Worm (Caenorhabditis elegans) whole organism, early embryonic: Measurements from ENCODE around the gene prx-5.

Source experiments
- B0310.2 ChIP-seq: sonication (generic microtip); optimal IDR thresholded peaks from 2 replicates; lab custom pipeline; 2016; ENCODE audit warnings: mild to moderate bottlenecking, missing genetic modification characterization, missing compliant biosample characterization
- F13C5.2 ChIP-seq: sonication (generic microtip); optimal IDR thresholded peaks from 2 replicates; lab custom pipeline; 2017; ENCODE audit warnings: mild to moderate bottlenecking, missing genetic modification characterization, inconsistent platforms, missing compliant biosample characterization
- aly-1 ChIP-seq: sonication (generic microtip); optimal IDR thresholded peaks from 2 replicates; lab custom pipeline; 2016; ENCODE audit warnings: missing genetic modification characterization, missing compliant biosample characterization
- ceh-36 ChIP-seq: sonication (generic microtip); optimal IDR thresholded peaks from 2 replicates; lab custom pipeline; 2016; ENCODE audit warnings: missing genetic modification characterization, inconsistent platforms, missing compliant biosample characterization
- flt-1 ChIP-seq: fragments of 200-800 bp; sonication (Bioruptor generic); IDR thresholded peaks from 2 replicates; pipeline ENCODE4 v1.3.6; 2022; ENCODE audit warnings: missing genetic modification characterization, missing compliant biosample characterization
- hmbx-1 ChIP-seq: sonication (generic microtip); optimal IDR thresholded peaks from 2 replicates; lab custom pipeline; 2016; ENCODE audit warnings: mild to moderate bottlenecking, missing genetic modification characterization, missing compliant biosample characterization
- hmg-4 ChIP-seq: fragments of 200-800 bp; sonication (Bioruptor generic); optimal IDR thresholded peaks from 2 replicates; lab custom pipeline; 2018; ENCODE audit warnings: mild to moderate bottlenecking, missing genetic modification characterization, missing compliant biosample characterization
- hnd-1 ChIP-seq: sonication (generic microtip); optimal IDR thresholded peaks from 2 replicates; lab custom pipeline; 2016; ENCODE audit warnings: missing genetic modification characterization, missing compliant biosample characterization
- scrt-1 ChIP-seq: fragments of 200-800 bp; sonication (Bioruptor generic); IDR thresholded peaks from 2 replicates; pipeline ENCODE4 v1.3.6; 2022; ENCODE audit warnings: missing genetic modification characterization, missing compliant biosample characterization
- tbx-11 ChIP-seq: fragments of 200-800 bp; sonication (Bioruptor generic); IDR thresholded peaks from 2 replicates; pipeline ENCODE4 v1.3.6; 2022; ENCODE audit warnings: missing genetic modification characterization, missing compliant biosample characterization
- tbx-37 ChIP-seq: fragments of 200-800 bp; sonication (Bioruptor generic); conservative IDR thresholded peaks from 2 replicates; pipeline ENCODE4 v1.3.6; 2022; ENCODE audit warnings: missing genetic modification reagents, missing genetic modification characterization, missing compliant biosample characterization
- tra-4 ChIP-seq: sonication (generic microtip); optimal IDR thresholded peaks from 2 replicates; lab custom pipeline; 2017; ENCODE audit warnings: missing genetic modification characterization, missing compliant biosample characterization

The prx-5 gene

ce11 chrII:8755270-8755669 is 50.6 kb downstream of the prx-5 start, which contains the start of gene K08F8.7:
TSS of gene K08F8.7 (minus strand) at chrII:8755370.
- TF ChIP-seq B0310.2 (tag; lab: Kevin White, UChicago) (no peak), tbx-11 (GFP tag; lab: Robert Waterston, UW) (no peak), F13C5.2 (tag; lab: Kevin White, UChicago) (no peak), ceh-36 (tag; lab: Kevin White, UChicago) (no peak), hmbx-1 (no peak), tbx-37 (GFP tag; lab: Robert Waterston, UW) (no peak), aly-1 (tag; lab: Kevin White, UChicago) (no peak), flt-1 (GFP tag; lab: Robert Waterston, UW) (no peak), hnd-1 (no peak), tra-4 (tag; lab: Kevin White, UChicago) (no peak), hmg-4 (GFP tag; lab: Kevin White, UChicago) (no peak), scrt-1 (GFP tag; lab: Robert Waterston, UW) (no peak)
